Fruit fly (Drosophila melanogaster) whole organism, larva: ENCODE measurements around the gene CG15390.

ENCODE experiments used
- noc ChIP-seq: fragments of 200-800 bp; sonication (Bioruptor generic); optimal IDR thresholded peaks from 3 replicates; lab custom pipeline; 2019; ENCODE audit warnings: missing biosample characterization, mild to moderate bottlenecking, missing genetic modification characterization, moderate library complexity

The CG15390 gene

DNA sequence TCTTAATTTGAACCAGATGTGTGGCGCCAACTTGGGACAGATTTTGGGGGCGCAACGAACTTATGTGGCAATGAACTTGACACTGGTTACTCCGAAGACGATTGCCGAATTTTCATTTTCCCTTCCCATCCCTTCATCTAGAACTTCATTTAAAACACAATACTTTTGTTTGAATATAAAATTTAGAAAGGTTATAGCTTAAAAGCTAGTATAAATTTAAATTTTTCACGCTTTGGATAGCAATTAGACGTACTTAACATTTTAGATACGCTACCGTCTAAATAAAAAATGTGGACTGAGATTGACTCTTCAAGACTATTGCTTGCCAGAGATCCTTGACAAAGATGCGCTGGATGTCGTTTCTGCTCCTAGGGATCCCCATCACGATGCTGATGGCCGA, 50.0 kb downstream of the CG15390 start, which contains the start of gene CG44139:
Gene CG44139, plus strand, starts transcription at position 301 of the 400 bp plus-strand sequence.
- no peak for TF ChIP-seq noc
